Fruit fly (Drosophila melanogaster): ENCODE measurements around the gene Nedd8.
A peak's percentile ranks its signal among the peaks of the same experiment; 100 is the strongest.

Gene Nedd8

dm6 chr2L:18945765-18946552 lies 5.7 kb downstream of the Nedd8 start, which contains the start of gene CG46304 (continued):
- TF ChIP-seq hkb (optimal IDR thresholded peaks at IDR 0.05), result no peak
- no peak for TF ChIP-seq hkb (GFP tag; IDR thresholded peaks at IDR 0.05)
- TF ChIP-seq Nf-YA (GFP tag; IDR thresholded peaks at IDR 0.05), result no peak
- TF ChIP-seq nerfin-2 (GFP tag; IDR thresholded peaks at IDR 0.05; ENCODE audit: partially characterized antibody), result no peak
- TF ChIP-seq CG10209 (GFP tag; optimal IDR thresholded peaks at IDR 0.05), result no peak

dm6 chr2L:18944175-18945012 lies 7.2 kb downstream of the Nedd8 start:
- peak; percentile 95 for TF ChIP-seq ftz-f1 (GFP tag; optimal IDR thresholded peaks at IDR 0.05)
- TF ChIP-seq CG11504 (tag; optimal IDR thresholded peaks at IDR 0.05), result peak; percentile 27
- TF ChIP-seq CG8388 (GFP tag; optimal IDR thresholded peaks at IDR 0.05), result no peak
- TF ChIP-seq run (tag; optimal IDR thresholded peaks at IDR 0.05), result peak; percentile 39
- no peak for TF ChIP-seq sima (GFP tag; optimal IDR thresholded peaks at IDR 0.05)
- TF ChIP-seq CG13775 (GFP tag; optimal IDR thresholded peaks at IDR 0.05), result no peak
- peak; percentile 88 for TF ChIP-seq Deaf1 (tag; optimal IDR thresholded peaks at IDR 0.05)
- no peak for TF ChIP-seq slou (GFP tag; optimal IDR thresholded peaks at IDR 0.05)
- TF ChIP-seq Oaz (GFP tag; IDR thresholded peaks at IDR 0.05), result no peak
- TF ChIP-seq ems (GFP tag; optimal IDR thresholded peaks at IDR 0.05), result no peak
- peak; percentile 46 for TF ChIP-seq CG9797 (GFP tag; optimal IDR thresholded peaks at IDR 0.05)
- no peak for TF ChIP-seq dimm (GFP tag; IDR thresholded peaks at IDR 0.05)
- no peak for TF ChIP-seq yki (optimal IDR thresholded peaks at IDR 0.05)
- TF ChIP-seq kni (GFP tag; optimal IDR thresholded peaks at IDR 0.05), result peak; percentile 100
- no peak for TF ChIP-seq CG1233 (GFP tag; optimal IDR thresholded peaks at IDR 0.05)
- no peak for TF ChIP-seq Atf3 (GFP tag; optimal IDR thresholded peaks at IDR 0.05)
- TF ChIP-seq CG1024 (GFP tag; IDR thresholded peaks at IDR 0.05), result no peak
- no peak for TF ChIP-seq CG6689 (GFP tag; IDR thresholded peaks at IDR 0.05)
- TF ChIP-seq gsb-n (tag; optimal IDR thresholded peaks at IDR 0.05), result peak; percentile 74
- no peak for TF ChIP-seq CG11456 (GFP tag; IDR thresholded peaks at IDR 0.05)
- no peak for TF ChIP-seq B-H1 (GFP tag; IDR thresholded peaks at IDR 0.05)
- TF ChIP-seq Dfd (GFP tag; optimal IDR thresholded peaks at IDR 0.05), result no peak
- TF ChIP-seq CG4707 (GFP tag; optimal IDR thresholded peaks at IDR 0.05), result no peak
- no peak for TF ChIP-seq CG31441 (GFP tag; IDR thresholded peaks at IDR 0.05)
- no peak for TF ChIP-seq unpg (GFP tag; optimal IDR thresholded peaks at IDR 0.05)
- TF ChIP-seq cas (GFP tag; IDR thresholded peaks at IDR 0.05), result no peak
- TF ChIP-seq Nf-YA (GFP tag; IDR thresholded peaks at IDR 0.05), result no peak
- no peak for TF ChIP-seq CG17829 (tag; optimal IDR thresholded peaks at IDR 0.05)
- TF ChIP-seq psq (GFP tag; optimal IDR thresholded peaks at IDR 0.05), result peak; percentile 8
- peak; percentile 37 for TF ChIP-seq D (optimal IDR thresholded peaks at IDR 0.05)
- no peak for TF ChIP-seq D (GFP tag; optimal IDR thresholded peaks at IDR 0.05)
- no peak for TF ChIP-seq Hsf (GFP tag; optimal IDR thresholded peaks at IDR 0.05)
- no peak for TF ChIP-seq chif (GFP tag; optimal IDR thresholded peaks at IDR 0.05)
- TF ChIP-seq CG14860 (GFP tag; IDR thresholded peaks at IDR 0.05; ENCODE audit: partially characterized antibody), result no peak
- TF ChIP-seq prd (optimal IDR thresholded peaks at IDR 0.05), result no peak
- TF ChIP-seq prd (GFP tag; IDR thresholded peaks at IDR 0.05), result no peak
- TF ChIP-seq crc (GFP tag; optimal IDR thresholded peaks at IDR 0.05), result no peak
- TF ChIP-seq CG7928 (GFP tag; optimal IDR thresholded peaks at IDR 0.05), result no peak
- TF ChIP-seq pan (optimal IDR thresholded peaks at IDR 0.05), result no peak
- no peak for TF ChIP-seq pan (GFP tag; optimal IDR thresholded peaks at IDR 0.05 in 1 of 2, IDR thresholded peaks at IDR 0.05 in 1 of 2)
- no peak for TF ChIP-seq HmgZ (tag; optimal IDR thresholded peaks at IDR 0.05)
- peak; percentile 44 for TF ChIP-seq gfzf (GFP tag; optimal IDR thresholded peaks at IDR 0.05)
- TF ChIP-seq Eip74EF (GFP tag; optimal IDR thresholded peaks at IDR 0.05), result peak in 1 of 2 experiments; percentile 10
- no peak for TF ChIP-seq Ravus (GFP tag; IDR thresholded peaks at IDR 0.05)

Data from whole organism, embryonic.